Worm (Caenorhabditis elegans) whole organism, L2 larva: Measurements from ENCODE around the gene F55G1.15.

Experiments
- F13H6.1 ChIP-seq: sonication (generic microtip); optimal IDR thresholded peaks from 2 replicates; lab custom pipeline; 2016; ENCODE audit warnings: missing genetic modification characterization, missing compliant biosample characterization
- elt-1 ChIP-seq: fragments of 150-350 bp; optimal IDR thresholded peaks from 2 replicates; lab custom pipeline; 2014; ENCODE audit warnings: missing biosample characterization, missing genetic modification characterization
- mdl-1 ChIP-seq, 2 experiments: fragments of 150-350 bp in 1 of 2; sonication (generic microtip) in 1 of 2; optimal IDR thresholded peaks; 2 replicates each; lab custom pipeline; 2017; ENCODE audit warnings: missing biosample characterization in 2 of 2, missing genetic modification characterization in 2 of 2
- nhr-237 ChIP-seq: fragments of 150-350 bp; optimal IDR thresholded peaks from 2 replicates; lab custom pipeline; 2014; ENCODE audit warnings: missing biosample characterization, missing genetic modification characterization
- skn-1 ChIP-seq: sonication (generic microtip); optimal IDR thresholded peaks from 2 replicates; lab custom pipeline; 2017; ENCODE audit warnings: missing biosample characterization, missing genetic modification characterization
- sma-3 ChIP-seq: sonication (generic microtip); optimal IDR thresholded peaks from 2 replicates; lab custom pipeline; 2016; ENCODE audit warnings: missing genetic modification reagents, missing genetic modification characterization, missing compliant biosample characterization
- unc-55 ChIP-seq: fragments of 150-350 bp; sonication (generic microtip); optimal IDR thresholded peaks from 3 replicates; lab custom pipeline; 2014; ENCODE audit warnings: missing biosample characterization, missing genetic modification reagents, missing genetic modification characterization
- ztf-11 ChIP-seq: sonication (generic microtip); optimal IDR thresholded peaks from 2 replicates; lab custom pipeline; 2017; ENCODE audit warnings: missing biosample characterization, missing genetic modification characterization

DNA sequence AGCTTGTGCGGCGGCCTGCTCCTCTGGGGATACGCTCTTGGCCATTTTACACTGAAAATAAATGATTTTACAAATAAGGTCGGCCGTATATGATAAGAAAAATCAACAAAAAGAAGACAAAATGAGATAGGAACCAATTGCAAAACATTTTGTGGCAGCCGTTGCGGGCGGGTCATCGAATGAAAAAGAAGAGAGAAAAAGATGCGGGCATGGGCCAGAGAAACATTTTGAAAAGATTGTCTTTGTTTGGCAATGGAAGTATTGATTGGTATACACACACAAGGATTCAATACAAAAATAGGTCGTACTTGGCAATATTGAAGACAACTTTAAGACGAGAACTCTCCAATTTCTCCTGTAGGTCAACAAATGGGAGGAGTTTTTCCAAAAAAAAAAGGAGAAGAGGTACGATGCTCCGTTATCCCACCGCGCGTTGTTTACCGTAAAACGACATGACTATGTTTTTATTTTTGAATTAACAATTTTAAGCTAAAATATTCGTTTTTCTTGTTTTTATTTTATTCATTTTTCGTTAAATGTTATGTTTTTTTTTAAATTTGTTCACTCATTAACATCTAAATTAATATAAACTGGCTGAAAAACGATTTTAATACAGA, 11.5 kb upstream of the F55G1.15 start, which contains the start of the genes plc-4 and R05G6.4:
- TF ChIP-seq elt-1 (no peak), nhr-237 (tag; lab: Kevin White, UChicago) (no peak), mdl-1 (tag; optimal IDR thresholded peaks at IDR 0.05; lab: Kevin White, UChicago) (no peak), unc-55 (GFP tag; lab: Kevin White, UChicago) (peak; percentile 49), ztf-11 (tag; lab: Kevin White, UChicago) (no peak), sma-3 (GFP tag; lab: Kevin White, UChicago) (no peak), F13H6.1 (tag; lab: Kevin White, UChicago) (peak; percentile 11), skn-1 (tag; lab: Kevin White, UChicago) (no peak)
